Worm (Caenorhabditis elegans) whole organism, young adult: ENCODE data around the gene C35D10.6.

Experiments used
- B0019.2 ChIP-seq: fragments of 200-800 bp; sonication (Bioruptor generic); conservative IDR thresholded peaks from 2 replicates; pipeline ENCODE4 v1.3.6; 2022; ENCODE audit warnings: missing genetic modification reagents, missing genetic modification characterization, missing compliant biosample characterization
- B0336.3 ChIP-seq: fragments of 200-800 bp; sonication (Bioruptor generic); IDR thresholded peaks from 2 replicates; pipeline ENCODE4 v1.3.6; 2022; ENCODE audit warnings: missing genetic modification characterization, missing compliant biosample characterization
- C06A6.2 ChIP-seq: fragments of 200-800 bp; sonication (Bioruptor generic); conservative IDR thresholded peaks from 2 replicates; pipeline ENCODE4 v1.3.6; 2022; ENCODE audit warnings: missing genetic modification characterization, missing compliant biosample characterization
- F22D6.2 ChIP-seq: sonication (generic microtip); optimal IDR thresholded peaks from 2 replicates; lab custom pipeline; 2016; ENCODE audit warnings: mild to moderate bottlenecking, missing genetic modification characterization, missing compliant biosample characterization
- F57A8.1 ChIP-seq: fragments of 200-800 bp; sonication (Bioruptor generic); optimal IDR thresholded peaks from 2 replicates; lab custom pipeline; 2018; ENCODE audit warnings: mild to moderate bottlenecking, missing genetic modification characterization, moderate library complexity, missing compliant biosample characterization
- F57C9.4 ChIP-seq: sonication (generic microtip); optimal IDR thresholded peaks from 2 replicates; lab custom pipeline; 2017; ENCODE audit warnings: mild to moderate bottlenecking, missing genetic modification characterization, missing compliant biosample characterization
- Y53G8AR.9 ChIP-seq: fragments of 200-800 bp; sonication (Bioruptor generic); conservative IDR thresholded peaks from 2 replicates; pipeline ENCODE4 v1.3.6; 2022; ENCODE audit warnings: missing genetic modification reagents, missing genetic modification characterization, missing compliant biosample characterization
- Y67H2A.10 ChIP-seq: fragments of 200-800 bp; sonication (Bioruptor generic); conservative IDR thresholded peaks from 2 replicates; pipeline ENCODE4 v1.3.6; 2022; ENCODE audit warnings: missing genetic modification reagents, missing genetic modification characterization, missing compliant biosample characterization
- Y95B8A.8 ChIP-seq: fragments of 200-800 bp; sonication (Bioruptor generic); IDR thresholded peaks from 2 replicates; pipeline ENCODE4 v1.3.6; 2022; ENCODE audit warnings: missing genetic modification reagents, missing genetic modification characterization, missing compliant biosample characterization
- aptf-3 ChIP-seq: fragments of 200-800 bp; sonication (Bioruptor generic); IDR thresholded peaks from 2 replicates; pipeline ENCODE4 v1.3.6; 2022; ENCODE audit warnings: missing genetic modification characterization, missing compliant biosample characterization
- atf-7 ChIP-seq: sonication (generic microtip); optimal IDR thresholded peaks from 2 replicates; lab custom pipeline; 2017; ENCODE audit warnings: mild to moderate bottlenecking, missing genetic modification characterization, missing compliant biosample characterization
- attf-3 ChIP-seq: fragments of 200-800 bp; sonication (Bioruptor generic); conservative IDR thresholded peaks from 2 replicates; pipeline ENCODE4 v1.3.6; 2022; ENCODE audit warnings: missing genetic modification reagents, missing genetic modification characterization, missing compliant biosample characterization
- ccch-3 ChIP-seq: fragments of 200-800 bp; sonication (Bioruptor generic); optimal IDR thresholded peaks from 2 replicates; lab custom pipeline; 2018; ENCODE audit warnings: mild to moderate bottlenecking, missing genetic modification characterization, missing compliant biosample characterization
- ceh-79 ChIP-seq: sonication (generic microtip); optimal IDR thresholded peaks from 2 replicates; lab custom pipeline; 2017; ENCODE audit warnings: mild to moderate bottlenecking, missing genetic modification characterization, missing compliant biosample characterization
- chd-7 ChIP-seq: sonication (generic microtip); optimal IDR thresholded peaks from 2 replicates; lab custom pipeline; 2016; ENCODE audit warnings: mild to moderate bottlenecking, missing genetic modification characterization, moderate library complexity, missing compliant biosample characterization
- dox-1 ChIP-seq: fragments of 200-800 bp; sonication (Bioruptor generic); IDR thresholded peaks from 2 replicates; pipeline ENCODE4 v1.3.6; 2022; ENCODE audit warnings: missing genetic modification reagents, missing genetic modification characterization, missing compliant biosample characterization
- dpff-1 ChIP-seq: sonication (generic microtip); optimal IDR thresholded peaks from 2 replicates; lab custom pipeline; 2017; ENCODE audit warnings: mild to moderate bottlenecking, missing genetic modification characterization, missing compliant biosample characterization
- dpl-1 ChIP-seq: fragments of 150-350 bp; optimal IDR thresholded peaks from 2 replicates; lab custom pipeline; 2014; ENCODE audit warnings: missing biosample characterization, missing genetic modification reagents, missing genetic modification characterization
- fkh-3 ChIP-seq: sonication (generic microtip); optimal IDR thresholded peaks from 2 replicates; lab custom pipeline; 2016; ENCODE audit warnings: mild to moderate bottlenecking, missing genetic modification characterization, missing compliant biosample characterization
- him-1 ChIP-seq: sonication (generic microtip); optimal IDR thresholded peaks from 2 replicates; lab custom pipeline; 2016; ENCODE audit warnings: missing genotype, missing genetic modification reagents, missing genetic modification characterization, missing compliant biosample characterization
- hmg-1.2 ChIP-seq: fragments of 200-800 bp; sonication (Bioruptor generic); IDR thresholded peaks from 2 replicates; pipeline ENCODE4 v1.3.6; 2022; ENCODE audit warnings: missing genetic modification reagents, missing genetic modification characterization, missing compliant biosample characterization
- hrde-1 ChIP-seq: sonication (generic microtip); optimal IDR thresholded peaks from 2 replicates; lab custom pipeline; 2016; ENCODE audit warnings: missing genetic modification characterization, mild to moderate bottlenecking, missing compliant biosample characterization, moderate library complexity, missing genotype, missing genetic modification reagents, borderline replicate concordance
- lag-1 ChIP-seq: fragments of 200-800 bp; sonication (Bioruptor generic); IDR thresholded peaks from 2 replicates; pipeline ENCODE4 v1.3.6; 2022; ENCODE audit warnings: missing genetic modification reagents, missing genetic modification characterization, missing compliant biosample characterization
- let-607 ChIP-seq, 2 experiments: fragments of 200-800 bp in 1 of 2; sonication (Bioruptor generic) in 1 of 2; sonication (generic microtip) in 1 of 2; optimal IDR thresholded peaks; 2 replicates each; lab custom pipeline; 2016 to 2018; ENCODE audit warnings: mild to moderate bottlenecking in 2 of 2, missing compliant biosample characterization in 2 of 2, missing genetic modification characterization in 2 of 2, moderate library complexity in 2 of 2, missing genotype in 1 of 2
- lsy-27 ChIP-seq: sonication (generic microtip); optimal IDR thresholded peaks from 2 replicates; lab custom pipeline; 2017; ENCODE audit warnings: missing genetic modification characterization, mild to moderate bottlenecking, missing compliant biosample characterization, antibody characterized with exemption, missing genotype, borderline replicate concordance; ENCODE audit not compliant: insufficient read depth
- madf-10 ChIP-seq: sonication (generic microtip); optimal IDR thresholded peaks from 2 replicates; lab custom pipeline; 2016; ENCODE audit warnings: mild to moderate bottlenecking, missing genetic modification characterization, missing compliant biosample characterization
- madf-8 ChIP-seq: fragments of 200-800 bp; sonication (Bioruptor generic); conservative IDR thresholded peaks from 2 replicates; pipeline ENCODE4 v1.3.6; 2022; ENCODE audit warnings: missing genetic modification reagents, missing genetic modification characterization, missing compliant biosample characterization
- mes-4 ChIP-seq: sonication (generic microtip); optimal IDR thresholded peaks from 2 replicates; lab custom pipeline; 2016; ENCODE audit warnings: missing genotype, missing genetic modification characterization, missing compliant biosample characterization
- mxl-1 ChIP-seq: sonication (generic microtip); optimal IDR thresholded peaks from 2 replicates; lab custom pipeline; 2016; ENCODE audit warnings: missing genetic modification characterization, missing compliant biosample characterization
- nfya-1 ChIP-seq: sonication (generic microtip); optimal IDR thresholded peaks from 2 replicates; lab custom pipeline; 2017; ENCODE audit warnings: antibody characterized with exemption, missing compliant biosample characterization, missing genetic modification characterization, borderline replicate concordance; ENCODE audit not compliant: insufficient read depth
- nhr-27 ChIP-seq: fragments of 200-800 bp; sonication (Bioruptor generic); optimal IDR thresholded peaks from 2 replicates; lab custom pipeline; 2018; ENCODE audit warnings: mild to moderate bottlenecking, missing genetic modification characterization, moderate library complexity, missing compliant biosample characterization
- nhr-90 ChIP-seq: sonication (generic microtip); optimal IDR thresholded peaks from 2 replicates; lab custom pipeline; 2016; ENCODE audit warnings: missing genotype, mild to moderate bottlenecking, missing genetic modification characterization, missing compliant biosample characterization
- pbrm-1 ChIP-seq: fragments of 200-800 bp; sonication (Bioruptor generic); IDR thresholded peaks from 2 replicates; pipeline ENCODE4 v1.3.6; 2022; ENCODE audit warnings: missing genetic modification reagents, missing genetic modification characterization, missing compliant biosample characterization
- rec-8 ChIP-seq, 2 experiments: sonication (generic microtip); optimal IDR thresholded peaks; 2 replicates each; lab custom pipeline; 2016; ENCODE audit warnings: mild to moderate bottlenecking in 2 of 2, missing genetic modification characterization in 2 of 2, missing genetic modification reagents in 2 of 2, missing genotype in 2 of 2, missing biosample characterization in 1 of 2, missing compliant biosample characterization in 1 of 2, moderate library complexity in 1 of 2
- sea-2 ChIP-seq: fragments of 200-800 bp; sonication (Bioruptor generic); IDR thresholded peaks from 2 replicates; pipeline ENCODE4 v1.3.6; 2022; ENCODE audit warnings: missing genetic modification characterization, missing compliant biosample characterization
- snpc-1.1 ChIP-seq: sonication (generic microtip); optimal IDR thresholded peaks from 2 replicates; lab custom pipeline; 2017; ENCODE audit warnings: missing genetic modification characterization, mild to moderate bottlenecking, missing compliant biosample characterization, antibody characterized with exemption, moderate library complexity, missing genotype, missing genetic modification reagents; ENCODE audit not compliant: insufficient read depth
- snpc-1.3 ChIP-seq: sonication (generic microtip); optimal IDR thresholded peaks from 2 replicates; lab custom pipeline; 2017; ENCODE audit warnings: missing genetic modification characterization, mild to moderate bottlenecking, missing compliant biosample characterization, antibody characterized with exemption, moderate library complexity, missing genotype, missing genetic modification reagents; ENCODE audit not compliant: insufficient read depth
- tlf-1 ChIP-seq: fragments of 200-800 bp; sonication (Bioruptor generic); optimal IDR thresholded peaks from 2 replicates; lab custom pipeline; 2018; ENCODE audit warnings: mild to moderate bottlenecking, missing genetic modification characterization, missing compliant biosample characterization
- xnd-1 ChIP-seq: sonication (generic microtip); optimal IDR thresholded peaks from 2 replicates; lab custom pipeline; 2016; ENCODE audit warnings: missing genotype, missing genetic modification reagents, missing genetic modification characterization, missing compliant biosample characterization
- zfh-2 ChIP-seq: fragments of 200-800 bp; sonication (Bioruptor generic); conservative IDR thresholded peaks from 2 replicates; pipeline ENCODE4 v1.3.6; 2022; ENCODE audit warnings: missing genetic modification reagents, missing genetic modification characterization, missing compliant biosample characterization
- ztf-25 ChIP-seq: fragments of 200-800 bp; sonication (Bioruptor generic); IDR thresholded peaks from 2 replicates; pipeline ENCODE4 v1.3.6; 2022; ENCODE audit warnings: missing genetic modification reagents, missing genetic modification characterization, missing compliant biosample characterization
- ztf-28 ChIP-seq: fragments of 200-800 bp; sonication (Bioruptor generic); IDR thresholded peaks from 2 replicates; pipeline ENCODE4 v1.3.6; 2022; ENCODE audit warnings: missing genetic modification reagents, missing genetic modification characterization, missing compliant biosample characterization

C35D10.6 gene

ce11 chrIII:4819843-4820242 is 39.3 kb upstream of the C35D10.6 start, which contains the start of gene F26A1.7:
F26A1.7 (minus strand) TSS chrIII:4819943.
- no peak for TF ChIP-seq B0019.2 (GFP tag; lab: Robert Waterston, UW)
- no peak for TF ChIP-seq rec-8 (tag; optimal IDR thresholded peaks at IDR 0.05; lab: Kevin White, UChicago)
- TF ChIP-seq F57A8.1 (GFP tag; lab: Kevin White, UChicago): no peak
- TF ChIP-seq hrde-1 (tag; lab: Kevin White, UChicago): no peak
- TF ChIP-seq nhr-90 (tag; lab: Kevin White, UChicago): no peak

ce11 chrIII:4822140-4822539 is 37.0 kb upstream of the C35D10.6 start, which contains the start of gene F26A1.8:
F26A1.8 (minus strand) TSS chrIII:4822240.
- TF ChIP-seq tlf-1 (GFP tag; lab: Kevin White, UChicago) (no peak), nfya-1 (tag; lab: Kevin White, UChicago) (no peak), let-607 (tag; optimal IDR thresholded peaks at IDR 0.05; lab: Kevin White, UChicago) (no peak)

- no peak for TF ChIP-seq dox-1 (GFP tag; lab: Robert Waterston, UW)
- no peak for TF ChIP-seq atf-7
- no peak for TF ChIP-seq C06A6.2 (GFP tag; lab: Robert Waterston, UW)
- TF ChIP-seq xnd-1 (tag; lab: Kevin White, UChicago): no peak
- no peak for TF ChIP-seq snpc-1.1 (tag; lab: Kevin White, UChicago)
- no peak for TF ChIP-seq zfh-2 (GFP tag; lab: Robert Waterston, UW)
- TF ChIP-seq mxl-1 (tag; lab: Kevin White, UChicago): no peak
- TF ChIP-seq hmg-1.2 (GFP tag; lab: Robert Waterston, UW): no peak
- no peak for TF ChIP-seq dpl-1 (GFP tag; lab: Kevin White, UChicago)
- TF ChIP-seq madf-10: no peak
- TF ChIP-seq snpc-1.3: no peak
- TF ChIP-seq rec-8 (tag; optimal IDR thresholded peaks at IDR 0.05; lab: Kevin White, UChicago): no peak
- TF ChIP-seq sea-2 (GFP tag; lab: Robert Waterston, UW): no peak
- no peak for TF ChIP-seq ztf-28
- no peak for TF ChIP-seq mes-4
- no peak for TF ChIP-seq madf-8 (GFP tag; lab: Robert Waterston, UW)
- TF ChIP-seq him-1: no peak
- no peak for TF ChIP-seq aptf-3 (GFP tag; lab: Robert Waterston, UW)
- no peak for TF ChIP-seq nhr-27
- TF ChIP-seq, all 124 proteins: peak for 0
These were observed 32.5 kb upstream of the C35D10.6 start, which contains the start of gene F26A1.3 for ce11 chrIII:4826606-4827005. F26A1.3 (plus strand) TSS chrIII:4826906.

- no peak for TF ChIP-seq ccch-3 (GFP tag; lab: Kevin White, UChicago)
- no peak for TF ChIP-seq fkh-3 (tag; lab: Kevin White, UChicago)
These were observed 29.7 kb upstream of the C35D10.6 start, which contains the start of gene F26A1.9 for ce11 chrIII:4829440-4829839. F26A1.9 (minus strand) TSS chrIII:4829540.

ce11 chrIII:4830207-4830606 is 28.9 kb upstream of the C35D10.6 start, which contains the start of gene nspd-9:
nspd-9 (minus strand) TSS chrIII:4830307.
- TF ChIP-seq F22D6.2: no peak
- no peak for TF ChIP-seq ceh-79 (tag; lab: Kevin White, UChicago)
- no peak for TF ChIP-seq ztf-25
- TF ChIP-seq Y95B8A.8: no peak
- no peak for TF ChIP-seq lag-1 (GFP tag; lab: Robert Waterston, UW)
- TF ChIP-seq Y67H2A.10 (GFP tag; lab: Robert Waterston, UW): no peak
- no peak for TF ChIP-seq mes-4
- TF ChIP-seq Y53G8AR.9 (GFP tag; lab: Robert Waterston, UW): no peak
- TF ChIP-seq B0336.3 (GFP tag; lab: Robert Waterston, UW): no peak
- no peak for TF ChIP-seq F57C9.4
- TF ChIP-seq lsy-27 (tag; lab: Kevin White, UChicago): no peak
- TF ChIP-seq dpff-1 (tag; lab: Kevin White, UChicago): no peak
- TF ChIP-seq pbrm-1: no peak
- no peak for TF ChIP-seq attf-3 (GFP tag; lab: Robert Waterston, UW)
- TF ChIP-seq chd-7: no peak
- TF ChIP-seq zfh-2 (GFP tag; lab: Robert Waterston, UW): no peak
- no peak for TF ChIP-seq mxl-1 (tag; lab: Kevin White, UChicago)
